Fruit fly (Drosophila melanogaster): ENCODE results near the gene CG34263.

The CG34263 gene

dm6 chr3L:257618-258475 is 7.9 kb downstream of the CG34263 start, which contains the start of the genes DIP2 and wac:
Gene DIP2, minus strand, starts transcription at chr3L:257954.
Gene wac, plus strand, starts transcription at chr3L:258176.
- TF ChIP-seq Dll (optimal IDR thresholded peaks at IDR 0.05) (no peak), psq (optimal IDR thresholded peaks at IDR 0.05) (no peak), EcR (GFP tag; optimal IDR thresholded peaks at IDR 0.05) (no peak), usp (GFP tag; optimal IDR thresholded peaks at IDR 0.05) (no peak), CG8478 (optimal IDR thresholded peaks at IDR 0.05) (no peak), pan (optimal IDR thresholded peaks at IDR 0.05) (no peak)

dm6 chr3L:248226-248758 is 17.4 kb downstream of the CG34263 start:
- TF ChIP-seq usp (GFP tag; optimal IDR thresholded peaks at IDR 0.05) (no peak), Dll (optimal IDR thresholded peaks at IDR 0.05) (no peak), EcR (GFP tag; optimal IDR thresholded peaks at IDR 0.05) (no peak)

dm6 chr3L:247482-248225 is 18.1 kb downstream of the CG34263 start, which contains the start of gene mthl14:
Gene mthl14, plus strand, starts transcription at chr3L:247491.
- no peak for TF ChIP-seq pan (optimal IDR thresholded peaks at IDR 0.05)
- TF ChIP-seq usp (GFP tag; optimal IDR thresholded peaks at IDR 0.05) = no peak
- no peak for TF ChIP-seq CG8478 (optimal IDR thresholded peaks at IDR 0.05)
- no peak for TF ChIP-seq EcR (GFP tag; optimal IDR thresholded peaks at IDR 0.05)

dm6 chr3L:246644-247199 is 19.0 kb downstream of the CG34263 start:
- no peak for TF ChIP-seq Dll (optimal IDR thresholded peaks at IDR 0.05)
- TF ChIP-seq pan (optimal IDR thresholded peaks at IDR 0.05) = no peak
- no peak for TF ChIP-seq usp (GFP tag; optimal IDR thresholded peaks at IDR 0.05)
- TF ChIP-seq CG8478 (optimal IDR thresholded peaks at IDR 0.05) = no peak
- TF ChIP-seq EcR (GFP tag; optimal IDR thresholded peaks at IDR 0.05) = no peak
- TF ChIP-seq psq (optimal IDR thresholded peaks at IDR 0.05) = no peak

dm6 chr3L:234337-234736 is 31.4 kb downstream of the CG34263 start:
- no peak for TF ChIP-seq psq (optimal IDR thresholded peaks at IDR 0.05)
- no peak for TF ChIP-seq Dll (optimal IDR thresholded peaks at IDR 0.05)
- no peak for TF ChIP-seq EcR (GFP tag; optimal IDR thresholded peaks at IDR 0.05)
- no peak for TF ChIP-seq usp (GFP tag; optimal IDR thresholded peaks at IDR 0.05)
- no peak for TF ChIP-seq pan (optimal IDR thresholded peaks at IDR 0.05)
- no peak for TF ChIP-seq CG8478 (optimal IDR thresholded peaks at IDR 0.05)

dm6 chr3L:233251-233650 is 32.5 kb downstream of the CG34263 start, which contains the start of gene CG34453:
Gene CG34453, minus strand, starts transcription at chr3L:233351.
- no peak for TF ChIP-seq CG8478 (optimal IDR thresholded peaks at IDR 0.05)
- TF ChIP-seq EcR (GFP tag; optimal IDR thresholded peaks at IDR 0.05) = no peak

- TF ChIP-seq psq (optimal IDR thresholded peaks at IDR 0.05) = no peak
- TF ChIP-seq CG8478 (optimal IDR thresholded peaks at IDR 0.05) = no peak
- TF ChIP-seq pan (optimal IDR thresholded peaks at IDR 0.05) = no peak
- TF ChIP-seq EcR (GFP tag; optimal IDR thresholded peaks at IDR 0.05) = no peak
- no peak for TF ChIP-seq usp (GFP tag; optimal IDR thresholded peaks at IDR 0.05)
These were observed 33.4 kb downstream of the CG34263 start, which contains the start of gene CG34454 for dm6 chr3L:232267-232666. Gene CG34454, minus strand, starts transcription at chr3L:232350.

dm6 chr3L:231504-231903 is 34.2 kb downstream of the CG34263 start, which contains the start of gene CG42846:
Gene CG42846, minus strand, starts transcription at chr3L:231604.
- TF ChIP-seq Dll (optimal IDR thresholded peaks at IDR 0.05) (no peak), pan (optimal IDR thresholded peaks at IDR 0.05) (no peak), CG8478 (optimal IDR thresholded peaks at IDR 0.05) (no peak), usp (GFP tag; optimal IDR thresholded peaks at IDR 0.05) (no peak), EcR (GFP tag; optimal IDR thresholded peaks at IDR 0.05) (no peak), psq (optimal IDR thresholded peaks at IDR 0.05) (no peak)

- TF ChIP-seq Dll (optimal IDR thresholded peaks at IDR 0.05) (no peak), pan (optimal IDR thresholded peaks at IDR 0.05) (no peak), psq (optimal IDR thresholded peaks at IDR 0.05) (no peak), CG8478 (optimal IDR thresholded peaks at IDR 0.05) (no peak), EcR (GFP tag; optimal IDR thresholded peaks at IDR 0.05) (no peak), usp (GFP tag; optimal IDR thresholded peaks at IDR 0.05) (no peak)
These were observed 40.6 kb downstream of the CG34263 start for dm6 chr3L:225120-225519.

- TF ChIP-seq usp (GFP tag; optimal IDR thresholded peaks at IDR 0.05) (no peak), psq (optimal IDR thresholded peaks at IDR 0.05) (no peak), pan (optimal IDR thresholded peaks at IDR 0.05) (no peak), Dll (optimal IDR thresholded peaks at IDR 0.05) (no peak), EcR (GFP tag; optimal IDR thresholded peaks at IDR 0.05) (no peak), CG8478 (optimal IDR thresholded peaks at IDR 0.05) (peak; percentile 45)
These were observed 41.4 kb downstream of the CG34263 start for dm6 chr3L:224004-224951.
